Fruit fly (Drosophila melanogaster): Measurements from ENCODE around the gene Ube4A.

Ube4A gene

dm6 chr2L:6644421-6645059 is 13.8 kb upstream of the Ube4A start:
- TF ChIP-seq psq (optimal IDR thresholded peaks at IDR 0.05) (no peak), h (optimal IDR thresholded peaks at IDR 0.05) (no peak), ttk (optimal IDR thresholded peaks at IDR 0.05) (no peak), Myc (optimal IDR thresholded peaks at IDR 0.05) (no peak), Sin3A (optimal IDR thresholded peaks at IDR 0.05) (no peak), insv (optimal IDR thresholded peaks at IDR 0.05) (no peak)

dm6 chr2L:6647103-6647711 is 11.1 kb upstream of the Ube4A start:
- TF ChIP-seq h (optimal IDR thresholded peaks at IDR 0.05) (no peak), ttk (optimal IDR thresholded peaks at IDR 0.05) (no peak), Myc (optimal IDR thresholded peaks at IDR 0.05) (no peak), Sin3A (optimal IDR thresholded peaks at IDR 0.05) (no peak), psq (optimal IDR thresholded peaks at IDR 0.05) (no peak), insv (optimal IDR thresholded peaks at IDR 0.05) (no peak)

- TF ChIP-seq h (optimal IDR thresholded peaks at IDR 0.05) = no peak
- no peak for TF ChIP-seq Myc (optimal IDR thresholded peaks at IDR 0.05)
Observed at dm6 chr2L:6648163-6648628, 10.1 kb upstream of the Ube4A start.

- no peak for TF ChIP-seq insv (optimal IDR thresholded peaks at IDR 0.05)
- no peak for TF ChIP-seq ttk (optimal IDR thresholded peaks at IDR 0.05)
- no peak for TF ChIP-seq h (optimal IDR thresholded peaks at IDR 0.05)
- no peak for TF ChIP-seq psq (optimal IDR thresholded peaks at IDR 0.05)
- no peak for TF ChIP-seq Sin3A (optimal IDR thresholded peaks at IDR 0.05)
- no peak for TF ChIP-seq Myc (optimal IDR thresholded peaks at IDR 0.05)
Observed at dm6 chr2L:6649085-6649754, 9.1 kb upstream of the Ube4A start, which contains the start of the genes CG31635 and Tango1. Gene CG31635 (minus strand): TSS chr2L:6649114. Gene Tango1 (plus strand): TSS chr2L:6649388.

- TF ChIP-seq insv (optimal IDR thresholded peaks at IDR 0.05) (no peak), ttk (optimal IDR thresholded peaks at IDR 0.05) (no peak), Myc (optimal IDR thresholded peaks at IDR 0.05) (no peak), h (optimal IDR thresholded peaks at IDR 0.05) (no peak), Sin3A (optimal IDR thresholded peaks at IDR 0.05) (no peak), psq (optimal IDR thresholded peaks at IDR 0.05) (no peak)
Observed at dm6 chr2L:6656264-6656676, 2.0 kb upstream of the Ube4A start, which contains the start of gene CG31633. Gene CG31633 (minus strand): TSS chr2L:6656321.

DNA sequence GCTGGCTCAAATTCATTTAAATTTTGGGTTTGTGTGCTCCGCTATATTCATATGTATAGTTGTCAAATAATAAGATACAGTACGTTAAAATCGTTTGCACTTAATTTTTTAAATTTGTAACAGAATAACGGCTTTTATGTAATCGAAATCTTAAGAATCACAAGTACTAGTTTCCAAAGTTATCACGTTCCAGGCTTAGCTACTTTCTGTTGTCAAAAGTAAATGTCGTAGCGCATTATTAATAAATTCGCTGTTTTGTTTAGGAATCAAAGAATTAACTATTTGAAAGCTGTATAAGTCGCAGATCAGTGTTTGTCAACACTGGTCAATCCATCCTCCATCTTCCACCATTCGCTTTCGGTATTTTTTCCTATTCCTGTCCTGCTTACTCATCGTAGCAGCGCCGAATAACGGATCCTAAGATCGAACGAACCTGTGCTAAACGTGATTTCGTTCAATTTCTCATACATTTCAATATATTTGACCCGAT is 5.3 kb downstream of the Ube4A start, which contains the start of the genes CG13771, CG34310 and cup:
Gene CG13771 (minus strand): TSS at position 51 of the 490 bp plus-strand sequence.
Gene CG34310 (plus strand): TSS at position 103 of the 490 bp plus-strand sequence.
Gene cup (plus strand): TSS at position 103 of the 490 bp plus-strand sequence.
- TF ChIP-seq Myc (optimal IDR thresholded peaks at IDR 0.05) = no peak
- TF ChIP-seq h (optimal IDR thresholded peaks at IDR 0.05) = no peak
- no peak for TF ChIP-seq ttk (optimal IDR thresholded peaks at IDR 0.05)
- no peak for TF ChIP-seq insv (optimal IDR thresholded peaks at IDR 0.05)
- TF ChIP-seq psq (optimal IDR thresholded peaks at IDR 0.05) = no peak
- TF ChIP-seq Sin3A (optimal IDR thresholded peaks at IDR 0.05) = no peak

DNA sequence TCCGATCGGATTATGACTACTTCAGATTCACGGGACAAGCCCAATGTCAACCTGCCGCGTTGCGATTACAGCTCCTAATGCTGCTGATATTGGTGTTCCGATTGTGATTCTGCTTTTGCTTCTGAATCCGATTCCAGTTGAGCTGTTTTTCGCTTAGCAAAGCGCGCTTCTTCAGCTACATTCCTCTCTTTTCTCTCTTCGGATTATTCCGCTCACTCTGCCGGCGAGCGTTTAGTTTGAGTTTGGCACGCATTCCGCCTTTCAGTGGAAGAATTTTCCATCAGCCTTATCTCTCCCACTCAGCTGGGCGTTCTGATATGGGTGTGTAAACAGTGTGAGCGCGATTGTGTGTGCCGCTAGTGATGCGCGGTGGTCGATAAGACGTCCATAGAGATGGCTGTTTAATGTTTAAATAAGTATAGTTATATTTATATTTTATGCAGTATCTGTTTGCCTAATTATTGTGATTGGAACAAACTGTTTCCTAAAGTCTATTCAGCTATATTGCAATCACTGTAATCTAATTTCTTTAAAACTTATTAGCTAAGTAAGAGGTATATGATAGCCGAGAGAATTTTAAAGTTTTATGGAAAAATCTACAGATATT is 9.5 kb downstream of the Ube4A start, which contains the start of gene Galt:
Gene Galt (minus strand): TSS at position 315 of the 607 bp plus-strand sequence.
- TF ChIP-seq Sin3A (optimal IDR thresholded peaks at IDR 0.05) = no peak
- no peak for TF ChIP-seq ttk (optimal IDR thresholded peaks at IDR 0.05)
- TF ChIP-seq psq (optimal IDR thresholded peaks at IDR 0.05) = no peak
- TF ChIP-seq Myc (optimal IDR thresholded peaks at IDR 0.05) = no peak
- no peak for TF ChIP-seq h (optimal IDR thresholded peaks at IDR 0.05)
- TF ChIP-seq insv (optimal IDR thresholded peaks at IDR 0.05) = no peak

DNA sequence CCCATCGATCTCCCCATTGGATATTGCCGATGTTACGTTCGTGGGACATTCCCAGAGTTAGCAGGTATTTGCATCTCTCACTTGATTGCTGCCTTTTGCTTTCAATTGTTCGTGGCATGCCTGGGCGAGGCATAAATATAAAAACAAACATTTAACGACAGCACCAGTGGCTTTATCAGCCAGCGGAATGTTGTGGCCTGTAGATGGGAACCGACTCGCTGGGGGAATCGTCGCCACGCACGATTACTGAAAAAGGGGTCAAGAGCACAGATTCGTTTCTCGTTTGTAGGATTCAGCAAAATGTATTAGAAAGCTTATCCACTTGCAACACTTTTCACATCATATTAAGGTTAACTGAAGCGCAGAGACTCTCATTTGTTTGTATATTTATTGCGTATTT is 13.1 kb downstream of the Ube4A start:
- TF ChIP-seq h (optimal IDR thresholded peaks at IDR 0.05) = no peak
- TF ChIP-seq ttk (optimal IDR thresholded peaks at IDR 0.05) = no peak
- no peak for TF ChIP-seq Myc (optimal IDR thresholded peaks at IDR 0.05)
- TF ChIP-seq psq (optimal IDR thresholded peaks at IDR 0.05) = no peak
- TF ChIP-seq Sin3A (optimal IDR thresholded peaks at IDR 0.05) = no peak
- TF ChIP-seq insv (optimal IDR thresholded peaks at IDR 0.05) = no peak

DNA sequence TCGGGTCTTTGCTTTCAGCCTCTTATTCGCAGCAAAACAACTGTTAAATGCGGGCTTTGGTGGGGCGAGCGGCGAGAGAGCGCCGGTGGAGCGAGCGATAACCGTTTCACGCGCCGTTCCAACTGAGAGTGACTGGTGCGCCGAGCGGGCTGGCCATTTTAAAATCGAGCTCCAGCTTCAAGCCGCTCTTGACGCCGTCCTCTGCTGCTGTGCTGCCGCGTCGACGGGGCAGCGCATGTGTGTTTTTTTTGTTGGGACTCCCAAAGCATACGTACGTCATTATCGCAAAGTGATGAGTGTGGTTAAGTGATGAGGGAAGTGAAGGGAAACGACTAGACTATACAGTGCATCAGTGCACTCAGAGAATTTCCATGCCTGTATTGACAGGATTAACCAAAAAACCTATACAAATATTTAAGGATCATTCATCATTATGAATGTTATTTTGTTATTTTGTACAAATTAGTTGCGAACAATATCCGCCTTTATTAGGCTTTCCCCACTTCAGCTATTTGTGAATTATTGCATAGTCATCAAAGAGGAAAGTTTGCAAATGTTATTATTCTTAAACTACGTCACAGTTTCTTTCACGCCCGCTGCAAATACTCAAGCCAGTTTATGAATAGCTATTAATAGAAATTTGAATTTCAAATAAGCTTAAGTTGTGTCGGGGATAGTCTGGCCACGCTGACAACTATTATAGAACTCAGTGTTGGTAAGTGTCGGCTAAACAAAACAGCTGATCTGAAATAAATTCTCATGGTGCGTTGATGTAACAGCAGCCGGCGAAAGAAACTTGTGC is 15.1 kb downstream of the Ube4A start, which contains the start of gene Spn27A:
Gene Spn27A (minus strand): TSS at position 137 of the 802 bp plus-strand sequence.
- no peak for TF ChIP-seq insv (optimal IDR thresholded peaks at IDR 0.05)
- TF ChIP-seq Sin3A (optimal IDR thresholded peaks at IDR 0.05) = no peak
- TF ChIP-seq ttk (optimal IDR thresholded peaks at IDR 0.05) = no peak
- no peak for TF ChIP-seq psq (optimal IDR thresholded peaks at IDR 0.05)
- TF ChIP-seq Myc (optimal IDR thresholded peaks at IDR 0.05) = no peak
- TF ChIP-seq h (optimal IDR thresholded peaks at IDR 0.05) = no peak

dm6 chr2L:6676535-6676934 is 18.2 kb downstream of the Ube4A start, which contains the start of gene cort:
Gene cort (minus strand): TSS chr2L:6676635.
- TF ChIP-seq Myc (optimal IDR thresholded peaks at IDR 0.05) (no peak), Sin3A (optimal IDR thresholded peaks at IDR 0.05) (no peak), insv (optimal IDR thresholded peaks at IDR 0.05) (no peak), ttk (optimal IDR thresholded peaks at IDR 0.05) (no peak), h (optimal IDR thresholded peaks at IDR 0.05) (no peak), psq (optimal IDR thresholded peaks at IDR 0.05) (no peak)

All from Kc167 (cell line).